Fruit fly (Drosophila melanogaster): ENCODE results near the gene CG45072.

The CG45072 gene

DNA sequence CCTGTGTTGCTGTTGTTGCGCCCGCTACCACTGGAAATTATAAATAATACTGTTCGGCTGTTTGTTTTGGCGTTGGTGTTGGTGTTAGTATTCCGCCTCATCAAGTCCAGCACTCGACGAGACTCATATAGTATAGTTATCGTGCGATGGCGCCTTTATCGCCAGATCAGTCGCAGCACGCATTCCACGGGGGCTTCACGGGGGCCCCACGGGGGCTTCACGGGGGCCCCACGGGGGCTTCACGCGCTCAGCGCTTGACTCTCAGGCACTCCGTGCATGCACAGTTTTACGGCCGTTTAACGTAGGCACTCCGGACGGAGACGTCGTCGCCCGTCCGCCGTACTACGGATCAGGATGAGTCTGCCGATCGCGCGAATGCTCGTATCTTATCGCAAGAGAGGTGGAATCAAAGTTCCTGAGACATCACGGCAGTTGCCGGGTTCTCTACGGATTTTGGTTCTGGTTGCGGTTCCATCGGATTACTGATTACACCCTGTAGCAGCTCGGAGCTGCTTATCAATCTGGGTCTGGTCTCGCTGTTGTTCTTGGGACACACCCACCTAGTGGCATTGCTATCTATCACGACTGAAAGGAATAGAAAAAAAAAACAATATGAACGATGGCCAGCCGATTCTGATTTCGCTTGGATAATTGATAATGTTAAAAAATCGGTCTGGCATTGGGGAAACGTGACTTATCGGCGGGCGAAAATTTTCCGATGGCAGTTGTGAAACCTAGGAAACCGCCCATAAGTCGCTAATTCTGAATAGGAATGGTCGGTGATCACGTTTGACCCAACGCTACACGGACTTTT, 20.1 kb downstream of the CG45072 start (continued):
- TF ChIP-seq Rel (GFP tag; optimal IDR thresholded peaks at IDR 0.05), result no peak
- TF ChIP-seq Rel (tag; optimal IDR thresholded peaks at IDR 0.05), result peak; percentile 97
- no peak for TF ChIP-seq dmrt93B (GFP tag; optimal IDR thresholded peaks at IDR 0.05)
- peak; percentile 44 for TF ChIP-seq rgr (GFP tag; optimal IDR thresholded peaks at IDR 0.05)

dm6 chr3R:30101389-30101935, 21.6 kb downstream of the CG45072 start:
- TF ChIP-seq foxo (GFP tag; optimal IDR thresholded peaks at IDR 0.05) (peak in 1 of 2 experiments; percentile 13), N (GFP tag; optimal IDR thresholded peaks at IDR 0.05) (no peak), HLH106 (tag; optimal IDR thresholded peaks at IDR 0.05) (peak; percentile 12), rgr (GFP tag; optimal IDR thresholded peaks at IDR 0.05) (peak; percentile 27), ey (GFP tag; optimal IDR thresholded peaks at IDR 0.05) (peak; percentile 26)

- TF ChIP-seq lola (GFP tag; optimal IDR thresholded peaks at IDR 0.05) (no peak), Abd-B (GFP tag; optimal IDR thresholded peaks at IDR 0.05) (no peak), ey (GFP tag; optimal IDR thresholded peaks at IDR 0.05) (peak; percentile 25), N (GFP tag; optimal IDR thresholded peaks at IDR 0.05) (no peak), Dfd (GFP tag; optimal IDR thresholded peaks at IDR 0.05) (no peak), h (GFP tag; optimal IDR thresholded peaks at IDR 0.05) (peak; percentile 19), Sp1 (GFP tag; optimal IDR thresholded peaks at IDR 0.05) (no peak), dsf (GFP tag; optimal IDR thresholded peaks at IDR 0.05; ENCODE audit: borderline replicate concordance) (no peak), foxo (GFP tag; optimal IDR thresholded peaks at IDR 0.05) (peak in 1 of 2 experiments; percentile 32), CG32264 (GFP tag; optimal IDR thresholded peaks at IDR 0.05) (no peak), sv (GFP tag; optimal IDR thresholded peaks at IDR 0.05) (no peak), CG9705 (GFP tag; optimal IDR thresholded peaks at IDR 0.05) (no peak), woc (GFP tag; optimal IDR thresholded peaks at IDR 0.05) (peak; percentile 35), Dif (GFP tag; optimal IDR thresholded peaks at IDR 0.05; ENCODE audit: partially characterized antibody) (no peak), HLH106 (tag; optimal IDR thresholded peaks at IDR 0.05) (peak; percentile 27), sage (GFP tag; optimal IDR thresholded peaks at IDR 0.05) (no peak), psq (GFP tag; optimal IDR thresholded peaks at IDR 0.05) (no peak), CrebA (GFP tag; optimal IDR thresholded peaks at IDR 0.05; ENCODE audit: borderline replicate concordance) (no peak), br (GFP tag; optimal IDR thresholded peaks at IDR 0.05) (no peak)
Observed at dm6 chr3R:30100976-30101332, 22.1 kb downstream of the CG45072 start.

- TF ChIP-seq CrebA (GFP tag; optimal IDR thresholded peaks at IDR 0.05; ENCODE audit: borderline replicate concordance), result peak; percentile 52
- peak; percentile 43 for TF ChIP-seq Hnf4 (GFP tag; optimal IDR thresholded peaks at IDR 0.05)
- peak; percentile 3 for TF ChIP-seq Hr83 (GFP tag; optimal IDR thresholded peaks at IDR 0.05; ENCODE audit: poor library complexity, severe bottlenecking)
- peak; percentile 99 for TF ChIP-seq psq (GFP tag; optimal IDR thresholded peaks at IDR 0.05)
- TF ChIP-seq woc (GFP tag; optimal IDR thresholded peaks at IDR 0.05), result no peak
- TF ChIP-seq fru (GFP tag; optimal IDR thresholded peaks at IDR 0.05), result peak; percentile 94
- TF ChIP-seq Rel (GFP tag; optimal IDR thresholded peaks at IDR 0.05), result no peak
- peak; percentile 68 for TF ChIP-seq Rel (tag; optimal IDR thresholded peaks at IDR 0.05)
- no peak for TF ChIP-seq usp (GFP tag; optimal IDR thresholded peaks at IDR 0.05)
- no peak for TF ChIP-seq GATAd (GFP tag; optimal IDR thresholded peaks at IDR 0.05)
- peak; percentile 93 for TF ChIP-seq jim (GFP tag; optimal IDR thresholded peaks at IDR 0.05)
- TF ChIP-seq Sp1 (GFP tag; optimal IDR thresholded peaks at IDR 0.05), result peak; percentile 57
- TF ChIP-seq sage (GFP tag; optimal IDR thresholded peaks at IDR 0.05), result peak; percentile 34
Observed at dm6 chr3R:30100325-30100975, 22.6 kb downstream of the CG45072 start.

- TF ChIP-seq Hr78 (GFP tag; optimal IDR thresholded peaks at IDR 0.05), result no peak
- no peak for TF ChIP-seq lola (GFP tag; optimal IDR thresholded peaks at IDR 0.05)
- TF ChIP-seq CrebA (GFP tag; optimal IDR thresholded peaks at IDR 0.05; ENCODE audit: borderline replicate concordance), result peak; percentile 86
- TF ChIP-seq Hnf4 (GFP tag; optimal IDR thresholded peaks at IDR 0.05), result no peak
- TF ChIP-seq Dfd (GFP tag; optimal IDR thresholded peaks at IDR 0.05), result no peak
- TF ChIP-seq Mio (GFP tag; optimal IDR thresholded peaks at IDR 0.05), result no peak
- TF ChIP-seq sage (GFP tag; optimal IDR thresholded peaks at IDR 0.05), result no peak
- TF ChIP-seq Myc (optimal IDR thresholded peaks at IDR 0.05), result no peak
- TF ChIP-seq psq (GFP tag; optimal IDR thresholded peaks at IDR 0.05), result peak; percentile 78
- peak; percentile 33 for TF ChIP-seq h (GFP tag; optimal IDR thresholded peaks at IDR 0.05)
- TF ChIP-seq Hr83 (GFP tag; optimal IDR thresholded peaks at IDR 0.05; ENCODE audit: poor library complexity, severe bottlenecking), result no peak
- TF ChIP-seq rgr (GFP tag; optimal IDR thresholded peaks at IDR 0.05), result peak; percentile 26
- peak; percentile 56 for TF ChIP-seq br (GFP tag; optimal IDR thresholded peaks at IDR 0.05)
- no peak for TF ChIP-seq usp (GFP tag; optimal IDR thresholded peaks at IDR 0.05)
- peak; percentile 71 for TF ChIP-seq fru (GFP tag; optimal IDR thresholded peaks at IDR 0.05)
- no peak for TF ChIP-seq foxo (GFP tag; optimal IDR thresholded peaks at IDR 0.05)
- peak; percentile 34 for TF ChIP-seq jim (GFP tag; optimal IDR thresholded peaks at IDR 0.05)
- TF ChIP-seq woc (GFP tag; optimal IDR thresholded peaks at IDR 0.05), result no peak
- TF ChIP-seq Jra (GFP tag; optimal IDR thresholded peaks at IDR 0.05), result peak; percentile 18
- no peak for TF ChIP-seq OdsH (GFP tag; optimal IDR thresholded peaks at IDR 0.05)
- TF ChIP-seq dsf (GFP tag; optimal IDR thresholded peaks at IDR 0.05; ENCODE audit: borderline replicate concordance), result no peak
- TF ChIP-seq N (GFP tag; optimal IDR thresholded peaks at IDR 0.05), result no peak
- TF ChIP-seq Rel (GFP tag; optimal IDR thresholded peaks at IDR 0.05), result peak; percentile 40
- peak; percentile 22 for TF ChIP-seq Rel (tag; optimal IDR thresholded peaks at IDR 0.05)
- TF ChIP-seq pan (optimal IDR thresholded peaks at IDR 0.05), result no peak
- no peak for TF ChIP-seq dmrt93B (GFP tag; optimal IDR thresholded peaks at IDR 0.05)
Observed at dm6 chr3R:30099341-30099871, 23.7 kb downstream of the CG45072 start.

Measured in whole organism, wandering third instar larva.